Fruit fly (Drosophila melanogaster) whole organism, embryonic: ENCODE measurements around the gene Actn3.

ENCODE experiments used
- ATbp ChIP-seq: fragments of 200-800 bp; sonication (Bioruptor generic); optimal IDR thresholded peaks from 2 replicates; lab custom pipeline; 2017; ENCODE audit warnings: missing biosample characterization, mild to moderate bottlenecking, missing genetic modification characterization, missing genetic modification reagents
- CG12659 ChIP-seq: fragments of 200-800 bp; sonication (Bioruptor generic); optimal IDR thresholded peaks from 3 replicates; lab custom pipeline; 2017; ENCODE audit warnings: mild to moderate bottlenecking, missing biosample characterization, missing genetic modification reagents, missing genetic modification characterization
- CG14667 ChIP-seq: fragments of 200-800 bp; sonication (Bioruptor generic); IDR thresholded peaks from 2 replicates; pipeline ENCODE4 v1.3.6; 2022; ENCODE audit warnings: missing biosample characterization, missing genetic modification characterization
- CG17328 ChIP-seq: fragments of 200-800 bp; sonication (Bioruptor generic); IDR thresholded peaks from 2 replicates; pipeline ENCODE4 v1.3.6; 2022; ENCODE audit warnings: missing biosample characterization, missing genetic modification characterization
- CG1792 ChIP-seq: fragments of 200-800 bp; sonication (Bioruptor generic); optimal IDR thresholded peaks from 2 replicates; lab custom pipeline; 2016; ENCODE audit warnings: missing biosample characterization, missing genetic modification characterization
- CG18619 ChIP-seq: fragments of 200-800 bp; sonication (Bioruptor generic); optimal IDR thresholded peaks from 3 replicates; lab custom pipeline; 2017; ENCODE audit warnings: missing biosample characterization, mild to moderate bottlenecking, missing genetic modification characterization
- CG30431 ChIP-seq: fragments of 200-800 bp; sonication (Bioruptor generic); optimal IDR thresholded peaks from 2 replicates; lab custom pipeline; 2017; ENCODE audit warnings: missing biosample characterization, missing genetic modification characterization
- CG31224 ChIP-seq: fragments of 200-800 bp; sonication (Bioruptor generic); IDR thresholded peaks from 2 replicates; pipeline ENCODE4 v1.3.6; 2022; ENCODE audit warnings: missing biosample characterization, missing genetic modification characterization
- CG3847 ChIP-seq: fragments of 200-800 bp; sonication (Bioruptor generic); IDR thresholded peaks from 2 replicates; pipeline ENCODE4 v1.3.6; 2022; ENCODE audit warnings: missing biosample characterization, missing genetic modification characterization
- CG4820 ChIP-seq: fragments of 200-800 bp; sonication (Bioruptor generic); optimal IDR thresholded peaks from 3 replicates; lab custom pipeline; 2016; ENCODE audit warnings: missing biosample characterization, missing genetic modification characterization
- CG7372 ChIP-seq: fragments of 200-800 bp; sonication (Bioruptor generic); IDR thresholded peaks from 2 replicates; pipeline ENCODE4 v1.3.6; 2022; ENCODE audit warnings: missing biosample characterization, missing genetic modification characterization
- CG9609 ChIP-seq: fragments of 200-800 bp; sonication (Bioruptor generic); optimal IDR thresholded peaks from 3 replicates; lab custom pipeline; 2016; ENCODE audit warnings: missing biosample characterization, missing genetic modification characterization
- CG9876 ChIP-seq: fragments of 200-800 bp; sonication (Bioruptor generic); optimal IDR thresholded peaks from 2 replicates; lab custom pipeline; 2016; ENCODE audit warnings: missing biosample characterization, missing genetic modification characterization
- CG9932 ChIP-seq: fragments of 200-800 bp; sonication (Bioruptor generic); IDR thresholded peaks from 2 replicates; pipeline ENCODE4 v1.3.6; 2022; ENCODE audit warnings: missing biosample characterization, missing genetic modification characterization
- D ChIP-seq, 2 experiments: fragments of 200-800 bp in 1 of 2; fragments of >200 bp in 1 of 2; sonication (Bioruptor generic) in 1 of 2; optimal IDR thresholded peaks; 2 replicates in 1 of 2; 3 replicates in 1 of 2; lab custom pipeline; 2017; ENCODE audit warnings: mild to moderate bottlenecking in 1 of 2, missing biosample characterization in 1 of 2, missing genetic modification characterization in 1 of 2, missing genetic modification reagents in 1 of 2
- E2f1 ChIP-seq: fragments of 200-800 bp; sonication (Bioruptor generic); IDR thresholded peaks from 2 replicates; pipeline ENCODE4 v1.3.6; 2022; ENCODE audit warnings: missing biosample characterization, missing genetic modification characterization
- Ets65A ChIP-seq: fragments of 200-800 bp; sonication (Bioruptor generic); peaks from one replicate; lab custom pipeline; 2016; ENCODE audit warnings: missing biosample characterization, missing genetic modification characterization
- HmgD ChIP-seq: fragments of 200-800 bp; sonication (Bioruptor generic); optimal IDR thresholded peaks from 3 replicates; lab custom pipeline; 2016; ENCODE audit warnings: missing biosample characterization, missing genetic modification characterization
- NfI ChIP-seq: fragments of 200-800 bp; sonication (Bioruptor generic); optimal IDR thresholded peaks from 3 replicates; lab custom pipeline; 2018; ENCODE audit warnings: missing biosample characterization, mild to moderate bottlenecking, missing genetic modification characterization, moderate library complexity
- Trl ChIP-seq, 3 experiments: fragments of >200 bp in 2 of 3; fragments of 200-800 bp in 1 of 3; sonication (Bioruptor generic) in 1 of 3; optimal IDR thresholded peaks; 2 replicates in 1 of 3; 3 replicates in 2 of 3; lab custom pipeline; 2016 to 2017; ENCODE audit warnings: missing biosample characterization in 1 of 3, missing genetic modification characterization in 1 of 3
- Xbp1 ChIP-seq: fragments of 200-800 bp; sonication (Bioruptor generic); optimal IDR thresholded peaks from 3 replicates; lab custom pipeline; 2016; ENCODE audit warnings: missing biosample characterization, mild to moderate bottlenecking, missing genetic modification characterization
- ac ChIP-seq: fragments of 200-800 bp; sonication (Bioruptor generic); optimal IDR thresholded peaks from 3 replicates; lab custom pipeline; 2017; ENCODE audit warnings: missing biosample characterization, mild to moderate bottlenecking, missing genetic modification characterization
- ara ChIP-seq: fragments of 200-800 bp; sonication (Bioruptor generic); IDR thresholded peaks from 2 replicates; pipeline ENCODE4 v1.3.6; 2022; ENCODE audit warnings: missing biosample characterization, missing genetic modification characterization
- bcd ChIP-seq: fragments of 200-800 bp; sonication (Bioruptor generic); optimal IDR thresholded peaks from 2 replicates; lab custom pipeline; 2017; ENCODE audit warnings: missing biosample characterization, mild to moderate bottlenecking, missing genetic modification characterization
- bowl ChIP-seq: fragments of 200-800 bp; sonication (Bioruptor generic); IDR thresholded peaks from 2 replicates; pipeline ENCODE4 v1.3.6; 2022; ENCODE audit warnings: missing biosample characterization, missing genetic modification characterization
- cato ChIP-seq: fragments of 200-800 bp; sonication (Bioruptor generic); optimal IDR thresholded peaks from 2 replicates; lab custom pipeline; 2016; ENCODE audit warnings: missing biosample characterization, missing genetic modification characterization, borderline replicate concordance
- cwo ChIP-seq: fragments of 200-800 bp; sonication (Bioruptor generic); optimal IDR thresholded peaks from 3 replicates; lab custom pipeline; 2017; ENCODE audit warnings: missing biosample characterization, missing genetic modification characterization, mild to moderate bottlenecking, moderate library complexity, missing genetic modification reagents
- dmrt99B ChIP-seq: fragments of 200-800 bp; sonication (Bioruptor generic); optimal IDR thresholded peaks from 2 replicates; lab custom pipeline; 2018; ENCODE audit warnings: missing biosample characterization, mild to moderate bottlenecking, missing genetic modification characterization, moderate library complexity
- ftz-f1 ChIP-seq: fragments of 200-800 bp; sonication (Bioruptor generic); optimal IDR thresholded peaks from 2 replicates; lab custom pipeline; 2016; ENCODE audit warnings: missing biosample characterization, missing genetic modification characterization
- hb ChIP-seq: fragments of 200-800 bp; sonication (Bioruptor generic); IDR thresholded peaks from 3 replicates; pipeline ENCODE4 v1.3.6; 2022; ENCODE audit warnings: missing biosample characterization, missing genetic modification characterization; ENCODE audit not compliant: partially characterized antibody
- hth ChIP-seq: fragments of >200 bp; optimal IDR thresholded peaks from 2 replicates; lab custom pipeline; 2017; ENCODE audit warnings: inconsistent platforms
- kah ChIP-seq: fragments of 200-800 bp; sonication (Bioruptor generic); optimal IDR thresholded peaks from 2 replicates; lab custom pipeline; 2018; ENCODE audit warnings: missing biosample characterization, mild to moderate bottlenecking, missing genetic modification characterization
- klu ChIP-seq: fragments of 200-800 bp; sonication (Bioruptor generic); IDR thresholded peaks from 2 replicates; pipeline ENCODE4 v1.3.6; 2022; ENCODE audit warnings: missing biosample characterization, missing genetic modification characterization
- mam ChIP-seq: fragments of 200-800 bp; sonication (Bioruptor generic); optimal IDR thresholded peaks from 3 replicates; lab custom pipeline; 2016; ENCODE audit warnings: missing biosample characterization, missing genetic modification characterization
- mld ChIP-seq: fragments of 200-800 bp; sonication (Bioruptor generic); IDR thresholded peaks from 3 replicates; pipeline ENCODE4 v1.3.6; 2022; ENCODE audit warnings: missing biosample characterization, missing genetic modification characterization; ENCODE audit not compliant: partially characterized antibody
- pan ChIP-seq, 4 experiments: fragments of >200 bp in 3 of 4; fragments of 200-800 bp in 1 of 4; sonication (Bioruptor generic) in 1 of 4; optimal IDR thresholded peaks in 3 of 4; IDR thresholded peaks in 1 of 4; 2 replicates each; pipeline versions ENCODE4 v1.3.6 to Lab custom; 2017 to 2022; ENCODE audit warnings: missing biosample characterization in 2 of 4, missing genetic modification characterization in 2 of 4, mixed read lengths in 1 of 4
- pita ChIP-seq: fragments of 200-800 bp; sonication (Bioruptor generic); optimal IDR thresholded peaks from 2 replicates; lab custom pipeline; 2017; ENCODE audit warnings: missing biosample characterization, mild to moderate bottlenecking, missing genetic modification characterization
- pum ChIP-seq: fragments of 200-800 bp; sonication (Bioruptor generic); optimal IDR thresholded peaks from 2 replicates; lab custom pipeline; 2016; ENCODE audit warnings: missing biosample characterization, missing genetic modification characterization
- sens ChIP-seq: fragments of 200-800 bp; sonication (Bioruptor generic); peaks from one replicate; lab custom pipeline; 2016; ENCODE audit warnings: missing biosample characterization, missing genetic modification characterization
- sisA ChIP-seq: fragments of 200-800 bp; sonication (Bioruptor generic); IDR thresholded peaks from 2 replicates; pipeline ENCODE4 v1.3.6; 2022; ENCODE audit warnings: missing biosample characterization, missing genetic modification characterization
- slou ChIP-seq: fragments of 200-800 bp; sonication (Bioruptor generic); optimal IDR thresholded peaks from 3 replicates; lab custom pipeline; 2016; ENCODE audit warnings: missing biosample characterization, missing genetic modification characterization
- sob ChIP-seq: fragments of 200-800 bp; sonication (Bioruptor generic); IDR thresholded peaks from 2 replicates; pipeline ENCODE4 v1.3.6; 2022; ENCODE audit warnings: missing biosample characterization, missing genetic modification characterization
- sr ChIP-seq: fragments of 200-800 bp; sonication (Bioruptor generic); IDR thresholded peaks from 3 replicates; pipeline ENCODE4 v1.3.6; 2022; ENCODE audit warnings: missing biosample characterization, missing genetic modification characterization
- ssp ChIP-seq: fragments of 200-800 bp; sonication (Bioruptor generic); IDR thresholded peaks from 2 replicates; pipeline ENCODE4 v1.3.6; 2022; ENCODE audit warnings: missing biosample characterization, missing genetic modification characterization
- tna ChIP-seq: fragments of 200-800 bp; sonication (Bioruptor generic); IDR thresholded peaks from 2 replicates; pipeline ENCODE4 v1.3.6; 2022; ENCODE audit warnings: missing biosample characterization, missing genetic modification characterization; ENCODE audit not compliant: partially characterized antibody
- ttk ChIP-seq: fragments of 200-800 bp; sonication (Bioruptor generic); IDR thresholded peaks from 2 replicates; pipeline ENCODE4 v2.1.2; 2022; ENCODE audit warnings: missing biosample characterization, missing genetic modification characterization
- wdn ChIP-seq: fragments of 200-800 bp; sonication (Bioruptor generic); IDR thresholded peaks from 2 replicates; pipeline ENCODE4 v1.3.6; 2022; ENCODE audit warnings: missing biosample characterization, missing genetic modification characterization
- zen2 ChIP-seq: fragments of 200-800 bp; sonication (Bioruptor generic); IDR thresholded peaks from 3 replicates; pipeline ENCODE4 v1.3.6; 2022; ENCODE audit warnings: missing biosample characterization, missing genetic modification characterization; ENCODE audit not compliant: partially characterized antibody

Gene Actn3

DNA sequence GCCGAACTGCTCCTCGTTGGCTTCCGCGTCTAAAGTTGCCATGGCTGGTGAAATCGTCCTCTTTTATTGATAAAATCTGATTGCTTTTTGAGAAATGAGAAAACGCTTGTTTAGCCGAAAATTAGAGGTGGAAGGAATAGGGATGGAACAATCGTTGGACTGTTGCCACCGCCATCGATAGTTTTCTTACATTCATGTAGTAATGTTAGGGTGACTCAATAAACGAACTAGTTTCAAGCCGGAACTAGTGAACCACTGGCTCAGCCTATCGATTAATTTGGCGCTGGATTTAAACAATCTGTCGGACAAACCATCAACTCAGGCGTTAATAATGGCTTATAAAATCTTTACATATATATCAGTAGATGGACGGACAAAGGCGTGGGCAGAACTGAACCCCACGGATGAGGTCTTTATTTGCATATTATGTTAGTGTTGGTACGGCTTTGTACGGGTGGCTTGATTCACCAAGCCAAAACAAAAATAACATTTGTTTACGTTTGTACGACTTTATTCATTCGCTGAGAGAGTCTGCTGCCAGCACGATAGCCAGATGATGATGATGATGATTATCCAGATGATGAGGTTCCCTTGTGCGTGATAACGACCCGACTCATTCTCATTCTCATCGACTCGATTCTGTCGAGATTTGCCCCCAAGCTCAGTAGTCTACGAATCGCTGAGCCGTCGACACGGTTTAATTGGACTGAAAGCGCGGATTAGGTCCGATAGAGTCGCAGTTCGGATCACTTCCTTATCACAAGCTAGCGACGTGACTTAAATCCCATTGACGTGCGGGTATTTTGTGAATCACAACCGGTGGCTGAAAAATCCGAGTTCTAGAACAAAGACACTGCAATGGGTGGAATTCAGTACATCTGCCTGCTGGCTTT is 24.9 kb upstream of the Actn3 start, which contains the start of the genes Sf3a1 and Irc (continued):
- TF ChIP-seq pan (optimal IDR thresholded peaks at IDR 0.05; lab: Kevin White, UChicago) (no peak), pan (GFP tag; optimal IDR thresholded peaks at IDR 0.05 in 1 of 2, IDR thresholded peaks at IDR 0.05 in 1 of 2) (no peak), sens (peak; percentile 89), sisA (GFP tag; lab: Robert Waterston, UW) (no peak), bcd (GFP tag; lab: Kevin White, UChicago) (peak; percentile 1), tna (peak; percentile 94), CG9932 (GFP tag; lab: Robert Waterston, UW) (peak; percentile 75), CG14667 (GFP tag; lab: Robert Waterston, UW) (no peak), CG3847 (GFP tag; lab: Robert Waterston, UW) (peak; percentile 51; the same call in 1 of the 2 replicates), CG9876 (GFP tag; lab: Kevin White, UChicago) (peak; percentile 32), ttk (GFP tag; lab: Robert Waterston, UW) (no peak), ATbp (GFP tag; lab: Kevin White, UChicago) (no peak), klu (GFP tag; lab: Robert Waterston, UW) (no peak), CG31224 (GFP tag; lab: Robert Waterston, UW) (no peak), CG30431 (GFP tag; lab: Kevin White, UChicago) (no peak), HmgD (peak; percentile 87), dmrt99B (tag; lab: Kevin White, UChicago) (no peak), kah (no peak), zen2 (peak; percentile 95), ftz-f1 (GFP tag; lab: Kevin White, UChicago) (peak; percentile 2), ac (no peak), hth (no peak), CG18619 (no peak), cwo (GFP tag; lab: Kevin White, UChicago) (peak; percentile 2), CG12659 (GFP tag; lab: Kevin White, UChicago) (peak; percentile 59), slou (GFP tag; lab: Kevin White, UChicago) (no peak), pum (GFP tag; lab: Kevin White, UChicago) (peak; percentile 7), CG4820 (GFP tag; lab: Kevin White, UChicago) (no peak), E2f1 (GFP tag; lab: Robert Waterston, UW) (no peak), cato (GFP tag; lab: Kevin White, UChicago) (no peak), hb (GFP tag; lab: Robert Waterston, UW) (peak; percentile 93), mam (peak; percentile 57), Trl (optimal IDR thresholded peaks at IDR 0.05; lab: Kevin White, UChicago) (no peak), Trl (GFP tag; optimal IDR thresholded peaks at IDR 0.05; lab: Kevin White, UChicago) (peak; percentile 45), pita (GFP tag; lab: Kevin White, UChicago) (no peak), CG1792 (GFP tag; lab: Kevin White, UChicago) (no peak), D (optimal IDR thresholded peaks at IDR 0.05; lab: Kevin White, UChicago) (no peak), D (GFP tag; optimal IDR thresholded peaks at IDR 0.05; lab: Kevin White, UChicago) (no peak), bowl (GFP tag; lab: Robert Waterston, UW) (no peak), CG17328 (GFP tag; lab: Robert Waterston, UW) (0 out of 2 replicates have a peak, but pooled peaks have one; percentile 19), NfI (GFP tag; lab: Kevin White, UChicago) (peak; percentile 23), Xbp1 (GFP tag; lab: Kevin White, UChicago) (no peak), Ets65A (GFP tag; lab: Kevin White, UChicago) (peak; percentile 90), CG9609 (GFP tag; lab: Kevin White, UChicago) (peak; percentile 2), wdn (GFP tag; lab: Robert Waterston, UW) (no peak), ara (GFP tag; lab: Robert Waterston, UW) (no peak), ssp (peak; percentile 25; the same call in 1 of the 2 replicates), sob (GFP tag; lab: Robert Waterston, UW) (peak; percentile 39; the same call in 1 of the 2 replicates), CG7372 (GFP tag; lab: Robert Waterston, UW) (no peak), sr (GFP tag; lab: Robert Waterston, UW) (peak; percentile 47; the same call in 2 of the 3 replicates), mld (GFP tag; lab: Robert Waterston, UW) (peak; percentile 91)
